Worm (Caenorhabditis elegans): Measurements from ENCODE around the gene odr-1.

The odr-1 gene

DNA sequence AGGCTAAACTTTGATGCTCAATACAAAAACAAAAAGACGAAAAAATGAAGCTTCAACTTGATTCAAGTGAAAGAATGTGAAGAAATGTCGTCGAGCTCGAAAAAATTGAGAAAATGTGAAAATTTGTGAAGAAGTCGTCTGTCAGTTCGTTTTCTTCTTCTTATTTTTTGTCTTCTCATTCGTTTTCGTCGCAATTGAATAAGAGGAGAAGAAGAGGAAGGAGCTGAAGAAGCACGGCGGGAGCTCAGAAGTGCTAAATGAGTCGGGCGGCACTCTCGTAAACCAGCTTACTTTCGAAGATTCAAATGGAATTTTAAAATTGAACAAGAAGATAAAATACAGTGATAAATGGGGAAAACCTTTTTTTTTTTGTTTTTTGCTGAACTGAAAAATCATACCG, 45.6 kb downstream of the odr-1 start:
- TF ChIP-seq pqm-1 (tag; optimal IDR thresholded peaks at IDR 0.05), result no peak
- no peak for TF ChIP-seq jun-1 (tag; optimal IDR thresholded peaks at IDR 0.05)
- TF ChIP-seq egl-27 (tag; optimal IDR thresholded peaks at IDR 0.05), result no peak
- no peak for TF ChIP-seq eor-1 (tag; optimal IDR thresholded peaks at IDR 0.05)
- TF ChIP-seq ama-1 (optimal IDR thresholded peaks at IDR 0.05), result no peak
- peak; percentile 46 for TF ChIP-seq fkh-10 (GFP tag; optimal IDR thresholded peaks at IDR 0.05)
- no peak for TF ChIP-seq ztf-11 (tag; optimal IDR thresholded peaks at IDR 0.05)
- no peak for TF ChIP-seq hmg-11 (tag; optimal IDR thresholded peaks at IDR 0.05)
- no peak for TF ChIP-seq snpc-4 (tag; optimal IDR thresholded peaks at IDR 0.05)

DNA sequence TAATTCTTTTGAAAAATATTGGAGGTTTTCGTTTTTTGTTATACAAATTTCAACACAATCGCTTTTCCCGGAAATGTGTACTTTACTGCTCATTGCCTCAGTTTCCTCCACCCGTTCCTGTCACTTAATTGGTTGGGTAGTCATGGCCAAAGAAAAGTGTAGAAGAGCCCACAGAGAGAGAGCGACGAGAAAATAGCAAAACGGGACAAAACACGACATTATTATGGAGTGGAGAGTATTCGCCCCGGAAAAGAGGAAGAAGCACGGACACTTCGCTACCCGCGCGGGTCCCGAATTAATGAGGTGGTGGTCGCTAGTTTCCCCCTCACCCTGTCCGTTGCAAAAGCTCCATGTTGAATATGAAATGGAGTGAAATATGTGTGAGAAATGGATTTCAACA, 47.0 kb downstream of the odr-1 start:
- TF ChIP-seq elt-3 (tag; optimal IDR thresholded peaks at IDR 0.05), result no peak
- no peak for TF ChIP-seq ceh-16 (tag; optimal IDR thresholded peaks at IDR 0.05)
- no peak for TF ChIP-seq pha-4 (tag; optimal IDR thresholded peaks at IDR 0.05)
- TF ChIP-seq nfya-1 (tag; optimal IDR thresholded peaks at IDR 0.05; ENCODE audit: insufficient read depth), result peak; percentile 14

- TF ChIP-seq nhr-43 (tag; optimal IDR thresholded peaks at IDR 0.05; ENCODE audit: poor library complexity, severe bottlenecking), result no peak
- no peak for TF ChIP-seq ztf-4 (tag; optimal IDR thresholded peaks at IDR 0.05)
- TF ChIP-seq jun-1 (tag; optimal IDR thresholded peaks at IDR 0.05), result no peak
- no peak for TF ChIP-seq nhr-25 (tag; optimal IDR thresholded peaks at IDR 0.05)
- peak; percentile 69 for TF ChIP-seq hmg-11 (tag; optimal IDR thresholded peaks at IDR 0.05)
- no peak for TF ChIP-seq ceh-9 (tag; optimal IDR thresholded peaks at IDR 0.05)
- no peak for TF ChIP-seq lsy-12 (tag; optimal IDR thresholded peaks at IDR 0.05)
- TF ChIP-seq snpc-4 (tag; optimal IDR thresholded peaks at IDR 0.05), result peak; percentile 37
- peak; percentile 54 for TF ChIP-seq lin-39 (tag; optimal IDR thresholded peaks at IDR 0.05)
- no peak for TF ChIP-seq fkh-2 (tag; optimal IDR thresholded peaks at IDR 0.05)
- TF ChIP-seq fkh-10 (GFP tag; optimal IDR thresholded peaks at IDR 0.05), result peak; percentile 53
- TF ChIP-seq nfya-1 (tag; optimal IDR thresholded peaks at IDR 0.05; ENCODE audit: insufficient read depth), result peak; percentile 73
- TF ChIP-seq nhr-11 (tag; optimal IDR thresholded peaks at IDR 0.05), result no peak
Observed at ce11 chrX:13502282-13502681, 48.5 kb downstream of the odr-1 start.

- TF ChIP-seq fos-1 (tag; optimal IDR thresholded peaks at IDR 0.05) (no peak), unc-39 (tag; optimal IDR thresholded peaks at IDR 0.05) (no peak), ceh-9 (tag; optimal IDR thresholded peaks at IDR 0.05) (no peak), nfya-1 (tag; optimal IDR thresholded peaks at IDR 0.05; ENCODE audit: insufficient read depth) (peak; percentile 5)
Observed at ce11 chrX:13500568-13500967, 50.2 kb downstream of the odr-1 start, which contains the start of gene sad-1. Gene sad-1, minus strand, starts transcription at chrX:13500668.

- TF ChIP-seq ZK546.5 (tag; optimal IDR thresholded peaks at IDR 0.05), result no peak
Observed at ce11 chrX:13499923-13500322, 50.9 kb downstream of the odr-1 start.

- TF ChIP-seq egl-27 (tag; optimal IDR thresholded peaks at IDR 0.05), result no peak
- peak; percentile 93 for TF ChIP-seq fkh-10 (GFP tag; optimal IDR thresholded peaks at IDR 0.05)
Observed at ce11 chrX:13499098-13499497, 51.7 kb downstream of the odr-1 start.

Data from whole organism, L3 larva.